Fruit fly (Drosophila melanogaster) whole organism, pupa: ENCODE measurements around the gene CG15343.
A peak's percentile ranks its signal among the peaks of the same experiment; 100 is the strongest.

Source experiments
- CG10348 ChIP-seq: fragments of 200-800 bp; sonication (Bioruptor generic); IDR thresholded peaks from 2 replicates; pipeline ENCODE4 v1.3.6; 2022; ENCODE audit warnings: missing biosample characterization, missing genetic modification characterization
- CG12605 ChIP-seq: fragments of 200-800 bp; sonication (Bioruptor generic); IDR thresholded peaks from 2 replicates; pipeline ENCODE4 v1.3.6; 2022; ENCODE audit warnings: missing biosample characterization, missing genetic modification characterization
- CG13204 ChIP-seq: fragments of 200-800 bp; sonication (Bioruptor generic); optimal IDR thresholded peaks from 2 replicates; lab custom pipeline; 2018; ENCODE audit warnings: missing biosample characterization, mild to moderate bottlenecking, missing genetic modification characterization, moderate library complexity
- CG14655 ChIP-seq: fragments of 200-800 bp; sonication (Bioruptor generic); optimal IDR thresholded peaks from 3 replicates; lab custom pipeline; 2017; ENCODE audit warnings: mild to moderate bottlenecking, missing biosample characterization, missing genetic modification reagents, missing genetic modification characterization
- CG15710 ChIP-seq: fragments of 200-800 bp; sonication (Bioruptor generic); optimal IDR thresholded peaks from 2 replicates; lab custom pipeline; 2018; ENCODE audit warnings: missing biosample characterization, mild to moderate bottlenecking, missing genetic modification characterization, moderate library complexity
- CG17806 ChIP-seq: fragments of 200-800 bp; sonication (Bioruptor generic); optimal IDR thresholded peaks from 2 replicates; lab custom pipeline; 2018; ENCODE audit warnings: missing biosample characterization, mild to moderate bottlenecking, missing genetic modification characterization, moderate library complexity
- CG32121 ChIP-seq: fragments of 200-800 bp; sonication (Bioruptor generic); IDR thresholded peaks from 2 replicates; pipeline ENCODE4 v1.3.6; 2022; ENCODE audit warnings: missing biosample characterization, missing genetic modification characterization
- CG34367 ChIP-seq: fragments of 200-800 bp; sonication (Bioruptor generic); optimal IDR thresholded peaks from 2 replicates; lab custom pipeline; 2018; ENCODE audit warnings: missing biosample characterization, mild to moderate bottlenecking, missing genetic modification characterization
- CG4496 ChIP-seq: fragments of 200-800 bp; sonication (Bioruptor generic); IDR thresholded peaks from 3 replicates; pipeline ENCODE4 v1.3.6; 2022; ENCODE audit warnings: missing biosample characterization, missing genetic modification characterization
- CG8159 ChIP-seq: fragments of 200-800 bp; sonication (Bioruptor generic); optimal IDR thresholded peaks from 3 replicates; lab custom pipeline; 2018; ENCODE audit warnings: missing biosample characterization, mild to moderate bottlenecking, missing genetic modification characterization, moderate library complexity
- CG8301 ChIP-seq: fragments of 200-800 bp; sonication (Bioruptor generic); optimal IDR thresholded peaks from 2 replicates; lab custom pipeline; 2018; ENCODE audit warnings: missing biosample characterization, mild to moderate bottlenecking, missing genetic modification characterization
- CG9948 ChIP-seq: fragments of 200-800 bp; sonication (Bioruptor generic); optimal IDR thresholded peaks from 2 replicates; lab custom pipeline; 2018; ENCODE audit warnings: missing biosample characterization, mild to moderate bottlenecking, missing genetic modification characterization, moderate library complexity
- D1 ChIP-seq: fragments of 200-800 bp; sonication (Bioruptor generic); optimal IDR thresholded peaks from 2 replicates; lab custom pipeline; 2018; ENCODE audit warnings: missing biosample characterization, mild to moderate bottlenecking, missing genetic modification characterization, moderate library complexity
- EcR ChIP-seq: fragments of 200-800 bp; sonication (Bioruptor generic); optimal IDR thresholded peaks from 3 replicates; lab custom pipeline; 2019; ENCODE audit warnings: missing biosample characterization, missing genetic modification characterization, mild to moderate bottlenecking, moderate library complexity, missing genetic modification reagents
- Ets98B ChIP-seq: fragments of 200-800 bp; sonication (Bioruptor generic); IDR thresholded peaks from 2 replicates; pipeline ENCODE4 v1.3.6; 2022; ENCODE audit warnings: missing biosample characterization, missing genetic modification characterization
- Pif1A ChIP-seq: fragments of 200-800 bp; sonication (Bioruptor generic); optimal IDR thresholded peaks from 3 replicates; lab custom pipeline; 2016; ENCODE audit warnings: missing biosample characterization, missing genetic modification characterization
- Pif1B ChIP-seq: fragments of 200-800 bp; sonication (Bioruptor generic); optimal IDR thresholded peaks from 3 replicates; lab custom pipeline; 2016; ENCODE audit warnings: missing biosample characterization, missing genetic modification characterization
- Snoo ChIP-seq: fragments of 200-800 bp; sonication (Bioruptor generic); optimal IDR thresholded peaks from 3 replicates; lab custom pipeline; 2017; ENCODE audit warnings: missing biosample characterization, mild to moderate bottlenecking, missing genetic modification characterization, inconsistent platforms
- fd96Ca ChIP-seq: fragments of 200-800 bp; sonication (Bioruptor generic); IDR thresholded peaks from 3 replicates; pipeline ENCODE4 v1.3.6; 2022; ENCODE audit warnings: missing biosample characterization, missing genetic modification characterization
- gl ChIP-seq: fragments of 200-800 bp; sonication (Bioruptor generic); optimal IDR thresholded peaks from 2 replicates; lab custom pipeline; 2018; ENCODE audit warnings: missing biosample characterization, mild to moderate bottlenecking, missing genetic modification characterization
- rn ChIP-seq: fragments of 200-800 bp; sonication (Bioruptor generic); IDR thresholded peaks from 2 replicates; pipeline ENCODE4 v1.3.6; 2022; ENCODE audit warnings: missing biosample characterization, missing genetic modification characterization

CG15343 gene

dm6 chrX:8273799-8274484, at the start of gene CG15343:
CG15343 (minus strand) TSS chrX:8273806.
- TF ChIP-seq CG34367 (tag; lab: Kevin White, UChicago) = peak; percentile 20
- TF ChIP-seq gl (tag; lab: Kevin White, UChicago) = no peak
- peak; percentile 44 for TF ChIP-seq Snoo
- TF ChIP-seq D1 (tag; lab: Kevin White, UChicago) = no peak
- no peak for TF ChIP-seq rn (GFP tag; lab: Robert Waterston, UW)
- TF ChIP-seq fd96Ca = peak; percentile 43; the same call in 1 of the 3 replicates
- peak; percentile 36 for TF ChIP-seq Pif1A (GFP tag; lab: Kevin White, UChicago)
- TF ChIP-seq CG10348 (GFP tag; lab: Robert Waterston, UW) = no peak
- no peak for TF ChIP-seq CG12605 (GFP tag; lab: Robert Waterston, UW)
- peak; percentile 19; the same call in 1 of the 2 replicates for TF ChIP-seq Ets98B (GFP tag; lab: Robert Waterston, UW)
- peak; percentile 43 for TF ChIP-seq CG9948 (tag; lab: Kevin White, UChicago)
- TF ChIP-seq CG17806 (tag; lab: Kevin White, UChicago) = peak; percentile 11
- TF ChIP-seq CG32121 (GFP tag; lab: Robert Waterston, UW) = peak; percentile 21; the same call in 1 of the 2 replicates
- TF ChIP-seq Pif1B = no peak
- peak; percentile 47 for TF ChIP-seq CG15710
- no peak; the same call in 2 of the 3 replicates for TF ChIP-seq CG4496 (GFP tag; lab: Robert Waterston, UW)
- TF ChIP-seq CG14655 (GFP tag; lab: Kevin White, UChicago) = peak; percentile 51
- TF ChIP-seq CG13204 (GFP tag; lab: Kevin White, UChicago) = no peak
- no peak for TF ChIP-seq EcR
- peak; percentile 58 for TF ChIP-seq CG8159
- peak; percentile 34 for TF ChIP-seq CG8301 (tag; lab: Kevin White, UChicago)

dm6 chrX:8294493-8295337, 21.1 kb upstream of the CG15343 start:
- TF ChIP-seq CG8301 (tag; lab: Kevin White, UChicago) (no peak), EcR (no peak)

dm6 chrX:8286859-8287258, 13.3 kb upstream of the CG15343 start:
- TF ChIP-seq Snoo (no peak), CG34367 (tag; lab: Kevin White, UChicago) (no peak), CG13204 (GFP tag; lab: Kevin White, UChicago) (no peak), CG8301 (tag; lab: Kevin White, UChicago) (no peak), CG15710 (no peak), CG14655 (GFP tag; lab: Kevin White, UChicago) (no peak), Pif1A (GFP tag; lab: Kevin White, UChicago) (no peak)

- no peak for TF ChIP-seq D1 (tag; lab: Kevin White, UChicago)
- no peak for TF ChIP-seq CG4496 (GFP tag; lab: Robert Waterston, UW)
- no peak for TF ChIP-seq EcR
- TF ChIP-seq gl (tag; lab: Kevin White, UChicago) = no peak
- TF ChIP-seq CG8301 (tag; lab: Kevin White, UChicago) = no peak
- TF ChIP-seq CG9948 (tag; lab: Kevin White, UChicago) = no peak
- no peak for TF ChIP-seq CG14655 (GFP tag; lab: Kevin White, UChicago)
- no peak for TF ChIP-seq CG13204 (GFP tag; lab: Kevin White, UChicago)
- TF ChIP-seq CG15710 = no peak
- no peak for TF ChIP-seq rn (GFP tag; lab: Robert Waterston, UW)
- TF ChIP-seq CG12605 (GFP tag; lab: Robert Waterston, UW) = no peak
- TF ChIP-seq, all 21 proteins: peak for 0
These were observed 11.4 kb upstream of the CG15343 start for dm6 chrX:8285052-8285451.

dm6 chrX:8273291-8273690, 315 bp downstream of the CG15343 start, which contains the start of gene CG1636:
CG1636 (plus strand) TSS chrX:8273412.
- TF ChIP-seq CG14655 (GFP tag; lab: Kevin White, UChicago) = no peak
- TF ChIP-seq CG12605 (GFP tag; lab: Robert Waterston, UW) = 0 out of 2 replicates have a peak, but pooled peaks have one; percentile 8

dm6 chrX:8271363-8272061, 2.1 kb downstream of the CG15343 start, which contains the start of gene Corp:
Corp (minus strand) TSS chrX:8271409.
- TF ChIP-seq CG34367 (tag; lab: Kevin White, UChicago) (peak; percentile 52), D1 (tag; lab: Kevin White, UChicago) (peak; percentile 42), gl (tag; lab: Kevin White, UChicago) (peak; percentile 12), rn (GFP tag; lab: Robert Waterston, UW) (no peak), fd96Ca (peak; percentile 77), CG17806 (tag; lab: Kevin White, UChicago) (peak; percentile 61), CG15710 (peak; percentile 58), CG13204 (GFP tag; lab: Kevin White, UChicago) (no peak), CG4496 (GFP tag; lab: Robert Waterston, UW) (peak; percentile 79; the same call in 2 of the 3 replicates), CG12605 (GFP tag; lab: Robert Waterston, UW) (peak; percentile 39; the same call in 1 of the 2 replicates), CG32121 (GFP tag; lab: Robert Waterston, UW) (peak; percentile 70), Ets98B (GFP tag; lab: Robert Waterston, UW) (peak; percentile 71), Snoo (no peak), Pif1A (GFP tag; lab: Kevin White, UChicago) (peak; percentile 66), CG8159 (peak; percentile 99), EcR (peak; percentile 59), Pif1B (peak; percentile 70), CG10348 (GFP tag; lab: Robert Waterston, UW) (no peak), CG8301 (tag; lab: Kevin White, UChicago) (peak; percentile 50), CG9948 (tag; lab: Kevin White, UChicago) (peak; percentile 61), CG14655 (GFP tag; lab: Kevin White, UChicago) (peak; percentile 64)
- TF ChIP-seq, all 21 proteins: peak for 17
